Worm (Caenorhabditis elegans) whole organism, early embryonic: ENCODE data around the gene mrpl-51.

Source experiments
- B0310.2 ChIP-seq: sonication (generic microtip); optimal IDR thresholded peaks from 2 replicates; lab custom pipeline; 2016; ENCODE audit warnings: mild to moderate bottlenecking, missing genetic modification characterization, missing compliant biosample characterization
- F13C5.2 ChIP-seq: sonication (generic microtip); optimal IDR thresholded peaks from 2 replicates; lab custom pipeline; 2017; ENCODE audit warnings: mild to moderate bottlenecking, missing genetic modification characterization, inconsistent platforms, missing compliant biosample characterization
- aly-1 ChIP-seq: sonication (generic microtip); optimal IDR thresholded peaks from 2 replicates; lab custom pipeline; 2016; ENCODE audit warnings: missing genetic modification characterization, missing compliant biosample characterization
- ama-1 ChIP-seq: fragments of 150-350 bp; optimal IDR thresholded peaks from 2 replicates; lab custom pipeline; 2014
- ceh-13 ChIP-seq: fragments of 200-800 bp; sonication (Bioruptor generic); optimal IDR thresholded peaks from 2 replicates; lab custom pipeline; 2018; ENCODE audit warnings: mild to moderate bottlenecking, missing genetic modification characterization, missing compliant biosample characterization
- ceh-36 ChIP-seq: sonication (generic microtip); optimal IDR thresholded peaks from 2 replicates; lab custom pipeline; 2016; ENCODE audit warnings: missing genetic modification characterization, inconsistent platforms, missing compliant biosample characterization
- ets-7 ChIP-seq: sonication (generic microtip); optimal IDR thresholded peaks from 2 replicates; lab custom pipeline; 2016; ENCODE audit warnings: missing genotype, missing genetic modification characterization, missing compliant biosample characterization
- flt-1 ChIP-seq: fragments of 200-800 bp; sonication (Bioruptor generic); IDR thresholded peaks from 2 replicates; pipeline ENCODE4 v1.3.6; 2022; ENCODE audit warnings: missing genetic modification characterization, missing compliant biosample characterization
- hmbx-1 ChIP-seq: sonication (generic microtip); optimal IDR thresholded peaks from 2 replicates; lab custom pipeline; 2016; ENCODE audit warnings: mild to moderate bottlenecking, missing genetic modification characterization, missing compliant biosample characterization
- hmg-4 ChIP-seq: fragments of 200-800 bp; sonication (Bioruptor generic); optimal IDR thresholded peaks from 2 replicates; lab custom pipeline; 2018; ENCODE audit warnings: mild to moderate bottlenecking, missing genetic modification characterization, missing compliant biosample characterization
- hnd-1 ChIP-seq: sonication (generic microtip); optimal IDR thresholded peaks from 2 replicates; lab custom pipeline; 2016; ENCODE audit warnings: missing genetic modification characterization, missing compliant biosample characterization
- pes-1 ChIP-seq: fragments of 200-800 bp; sonication (Bioruptor generic); IDR thresholded peaks from 2 replicates; pipeline ENCODE4 v1.3.6; 2022; ENCODE audit warnings: missing genetic modification reagents, missing genetic modification characterization, missing compliant biosample characterization
- scrt-1 ChIP-seq: fragments of 200-800 bp; sonication (Bioruptor generic); IDR thresholded peaks from 2 replicates; pipeline ENCODE4 v1.3.6; 2022; ENCODE audit warnings: missing genetic modification characterization, missing compliant biosample characterization
- sea-1 ChIP-seq: fragments of 200-800 bp; sonication (Bioruptor generic); conservative IDR thresholded peaks from 2 replicates; pipeline ENCODE4 v1.3.6; 2022; ENCODE audit warnings: missing genetic modification characterization, missing compliant biosample characterization
- tbx-11 ChIP-seq: fragments of 200-800 bp; sonication (Bioruptor generic); IDR thresholded peaks from 2 replicates; pipeline ENCODE4 v1.3.6; 2022; ENCODE audit warnings: missing genetic modification characterization, missing compliant biosample characterization
- tbx-37 ChIP-seq: fragments of 200-800 bp; sonication (Bioruptor generic); conservative IDR thresholded peaks from 2 replicates; pipeline ENCODE4 v1.3.6; 2022; ENCODE audit warnings: missing genetic modification reagents, missing genetic modification characterization, missing compliant biosample characterization
- tra-4 ChIP-seq: sonication (generic microtip); optimal IDR thresholded peaks from 2 replicates; lab custom pipeline; 2017; ENCODE audit warnings: missing genetic modification characterization, missing compliant biosample characterization

mrpl-51 gene

DNA sequence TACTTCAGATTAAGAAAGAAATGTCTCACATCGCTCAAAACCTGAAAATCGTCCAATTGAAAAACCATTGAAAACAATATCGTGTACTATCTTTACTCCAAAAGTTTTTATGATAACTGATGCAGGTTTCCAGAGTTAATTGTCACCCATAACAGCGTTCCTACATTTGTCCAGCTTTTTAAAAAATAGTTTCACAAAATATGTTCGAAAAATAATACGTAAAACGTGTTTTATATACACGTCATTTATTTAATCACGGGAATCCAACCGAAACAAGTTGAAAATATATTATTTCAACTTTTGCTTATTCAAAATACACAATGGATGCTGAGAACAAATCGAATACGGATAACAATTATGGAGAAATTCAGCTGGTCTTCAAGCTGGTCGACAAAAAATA, 44.4 kb downstream of the mrpl-51 start, which contains the start of gene K08E4.7:
Gene K08E4.7, plus strand, starts transcription at position 301 of the 400 bp plus-strand sequence.
- TF ChIP-seq tbx-37 (GFP tag; lab: Robert Waterston, UW) (no peak), sea-1 (GFP tag; lab: Robert Waterston, UW) (no peak), ceh-36 (no peak), hnd-1 (no peak), aly-1 (tag; lab: Kevin White, UChicago) (no peak), hmbx-1 (no peak)

DNA sequence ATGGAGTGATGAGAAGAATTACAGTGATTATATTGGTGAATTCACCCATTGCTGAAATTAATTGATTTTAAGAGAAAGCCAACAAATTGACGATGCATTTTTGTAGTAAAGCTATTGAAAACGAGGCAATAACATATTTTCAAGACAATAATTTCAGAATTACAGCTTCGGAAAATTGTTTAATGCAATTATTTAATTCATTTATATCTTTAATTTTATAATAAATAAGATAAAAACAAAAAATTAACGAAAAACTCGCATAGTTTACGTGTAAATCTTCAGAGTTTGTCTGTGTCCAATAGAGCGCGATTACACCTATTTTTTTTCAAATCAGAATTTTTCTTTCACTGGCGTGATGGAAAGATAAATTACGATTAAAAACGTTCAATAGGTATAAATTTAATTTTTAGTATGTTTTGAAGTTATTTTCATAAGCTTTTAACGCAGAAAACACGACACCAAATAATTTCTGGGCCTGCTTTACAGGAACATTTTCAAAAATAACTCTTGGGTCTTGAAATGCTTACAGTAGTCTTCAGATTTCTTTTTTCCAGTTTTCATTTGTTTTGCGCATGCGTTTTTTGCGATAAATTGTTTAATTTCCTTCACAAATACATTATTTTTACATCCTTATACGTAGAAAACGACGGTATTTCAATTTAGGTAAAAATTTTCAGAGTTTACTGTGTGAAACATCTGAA, 47.1 kb downstream of the mrpl-51 start, which contains the start of gene tmed-1:
Gene tmed-1, minus strand, starts transcription at position 51 of the 701 bp plus-strand sequence.
- TF ChIP-seq hmg-4 (GFP tag; lab: Kevin White, UChicago) (no peak), aly-1 (tag; lab: Kevin White, UChicago) (no peak), F13C5.2 (tag; lab: Kevin White, UChicago) (no peak), hmbx-1 (no peak), sea-1 (GFP tag; lab: Robert Waterston, UW) (no peak), tbx-37 (GFP tag; lab: Robert Waterston, UW) (no peak), pes-1 (GFP tag; lab: Robert Waterston, UW) (no peak), ets-7 (no peak), ceh-36 (no peak), B0310.2 (tag; lab: Kevin White, UChicago) (no peak), ceh-13 (GFP tag; lab: Kevin White, UChicago) (no peak), scrt-1 (no peak), tbx-11 (GFP tag; lab: Robert Waterston, UW) (no peak), ama-1 (lab: Kevin White, UChicago) (no peak), flt-1 (no peak), tra-4 (tag; lab: Kevin White, UChicago) (no peak), hnd-1 (no peak)

DNA sequence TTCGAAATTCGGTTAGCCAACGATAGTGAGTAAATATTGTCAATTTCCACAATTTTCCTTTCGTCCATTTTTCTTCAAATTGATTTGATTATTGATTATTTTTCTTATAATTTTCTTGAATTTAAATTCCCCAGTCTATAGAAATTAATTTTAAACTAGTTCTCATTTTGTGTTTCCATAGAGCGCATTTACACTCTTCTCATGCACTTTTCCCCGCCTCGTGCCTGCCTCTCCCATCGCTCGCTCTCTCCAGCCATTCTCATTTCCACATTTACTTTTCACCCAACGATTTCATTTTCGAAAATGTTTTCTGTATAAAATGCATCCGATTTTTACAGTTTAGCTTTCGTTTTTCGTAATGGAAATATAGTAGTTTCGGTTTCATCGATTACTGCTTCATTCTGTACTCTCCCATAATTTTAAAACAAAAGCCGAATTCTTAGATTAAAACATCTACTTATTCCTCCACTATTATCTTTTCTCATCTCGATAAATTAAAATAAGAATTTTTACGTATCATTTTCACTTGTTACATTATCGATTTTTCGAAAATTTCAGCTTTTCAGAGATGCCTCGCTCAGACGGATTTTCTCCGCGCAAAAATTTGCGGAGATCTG, 47.9 kb downstream of the mrpl-51 start, which contains the start of gene lex-1:
Gene lex-1, plus strand, starts transcription at position 567 of the 617 bp plus-strand sequence.
- TF ChIP-seq tbx-11 (GFP tag; lab: Robert Waterston, UW) (no peak), flt-1 (no peak), ets-7 (no peak), sea-1 (GFP tag; lab: Robert Waterston, UW) (no peak), pes-1 (GFP tag; lab: Robert Waterston, UW) (no peak), aly-1 (tag; lab: Kevin White, UChicago) (no peak), B0310.2 (tag; lab: Kevin White, UChicago) (no peak), F13C5.2 (tag; lab: Kevin White, UChicago) (no peak), hnd-1 (no peak), hmg-4 (GFP tag; lab: Kevin White, UChicago) (no peak)

DNA sequence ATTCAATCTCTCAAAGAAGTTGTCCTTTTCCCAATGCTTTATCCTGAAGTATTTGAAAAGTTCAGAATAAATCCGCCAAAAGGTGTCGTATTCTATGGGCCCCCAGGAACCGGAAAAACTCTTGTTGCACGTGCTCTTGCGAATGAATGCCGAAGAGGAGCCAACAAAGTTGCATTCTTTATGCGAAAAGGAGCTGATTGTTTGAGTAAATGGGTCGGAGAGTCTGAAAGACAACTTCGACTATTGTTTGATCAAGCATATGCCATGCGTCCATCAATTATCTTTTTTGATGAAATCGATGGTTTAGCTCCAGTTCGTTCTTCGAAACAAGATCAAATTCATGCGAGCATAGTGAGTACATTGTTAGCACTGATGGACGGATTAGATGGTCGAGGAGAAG, 49.7 kb downstream of the mrpl-51 start:
- no peak for TF ChIP-seq ceh-36
- TF ChIP-seq tra-4 (tag; lab: Kevin White, UChicago), result no peak
- no peak for TF ChIP-seq hnd-1
- no peak for TF ChIP-seq sea-1 (GFP tag; lab: Robert Waterston, UW)
- no peak for TF ChIP-seq flt-1
- no peak for TF ChIP-seq scrt-1
- TF ChIP-seq B0310.2 (tag; lab: Kevin White, UChicago), result no peak
- TF ChIP-seq pes-1 (GFP tag; lab: Robert Waterston, UW), result no peak
